Fruit fly (Drosophila melanogaster): ENCODE data around the gene Ddc.

Gene Ddc

DNA sequence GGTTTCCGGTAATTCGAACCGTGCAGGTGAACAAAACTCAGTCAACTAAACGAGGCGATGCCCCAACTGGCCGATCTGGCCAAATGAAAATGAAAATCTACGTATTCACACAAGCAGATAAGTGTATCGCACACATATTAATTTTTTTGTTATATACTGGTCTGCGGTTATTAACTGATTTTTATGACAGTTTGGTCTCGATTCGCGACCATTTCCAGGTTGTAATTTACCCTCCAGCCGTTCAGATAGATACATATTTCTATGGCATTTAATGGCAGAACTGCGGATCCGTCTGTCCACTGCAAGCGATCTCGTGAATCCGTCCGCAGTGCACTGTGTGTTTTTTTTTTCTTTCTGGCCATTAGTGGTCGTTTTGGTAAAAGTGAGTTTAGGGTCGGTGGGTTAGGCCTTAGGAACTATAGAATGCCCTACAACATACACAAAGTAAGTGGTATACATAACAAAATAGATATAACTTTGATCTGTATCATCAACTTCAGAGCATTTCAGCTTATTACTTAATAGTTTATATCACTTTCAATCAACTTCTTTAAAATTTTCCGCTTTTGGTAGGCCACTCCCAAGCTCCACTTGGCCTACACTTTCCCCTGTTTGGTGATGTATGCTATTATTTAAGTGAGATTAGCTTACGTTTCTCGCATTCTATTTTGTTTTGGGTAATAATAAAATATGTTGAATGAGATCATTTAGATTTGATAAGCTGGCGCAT, 45.8 kb downstream of the Ddc start, which contains the start of gene CG17572:
CG17572 (minus strand) TSS at position 51 of the 730 bp plus-strand sequence.
- TF ChIP-seq EcR (GFP tag; optimal IDR thresholded peaks at IDR 0.05) (no peak), usp (GFP tag; optimal IDR thresholded peaks at IDR 0.05) (no peak), CG8478 (optimal IDR thresholded peaks at IDR 0.05) (no peak), psq (optimal IDR thresholded peaks at IDR 0.05) (no peak), Dll (optimal IDR thresholded peaks at IDR 0.05) (no peak), pan (optimal IDR thresholded peaks at IDR 0.05) (no peak)

DNA sequence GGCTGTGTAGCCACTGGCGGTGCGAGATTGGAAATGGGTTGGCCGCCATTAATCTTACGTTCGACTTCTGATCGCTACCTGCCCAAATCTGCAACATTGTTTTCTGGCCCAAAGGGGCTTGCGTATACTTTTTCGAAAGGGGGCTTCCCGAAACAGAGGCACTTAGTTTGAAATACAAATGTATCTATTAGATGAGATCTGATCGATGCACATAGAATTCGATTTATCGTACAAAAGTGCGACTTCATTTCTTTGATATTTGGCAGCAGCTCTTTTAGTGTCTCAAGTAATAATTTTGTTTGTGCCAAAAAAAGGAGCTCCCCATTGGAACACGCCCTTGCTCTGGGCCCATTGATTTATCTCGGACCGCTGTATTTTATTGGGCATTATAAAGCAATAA, 48.4 kb downstream of the Ddc start:
- TF ChIP-seq EcR (GFP tag; optimal IDR thresholded peaks at IDR 0.05): no peak
- TF ChIP-seq Dll (optimal IDR thresholded peaks at IDR 0.05): no peak
- TF ChIP-seq pan (optimal IDR thresholded peaks at IDR 0.05): no peak
- no peak for TF ChIP-seq usp (GFP tag; optimal IDR thresholded peaks at IDR 0.05)
- no peak for TF ChIP-seq CG8478 (optimal IDR thresholded peaks at IDR 0.05)
- TF ChIP-seq psq (optimal IDR thresholded peaks at IDR 0.05): no peak

- no peak for TF ChIP-seq CG8478 (optimal IDR thresholded peaks at IDR 0.05)
- TF ChIP-seq pan (optimal IDR thresholded peaks at IDR 0.05): no peak
- TF ChIP-seq Dll (optimal IDR thresholded peaks at IDR 0.05): no peak
- TF ChIP-seq psq (optimal IDR thresholded peaks at IDR 0.05): no peak
- TF ChIP-seq EcR (GFP tag; optimal IDR thresholded peaks at IDR 0.05): no peak
- no peak for TF ChIP-seq usp (GFP tag; optimal IDR thresholded peaks at IDR 0.05)
Measured at dm6 chr2L:19069548-19070145, 50.5 kb downstream of the Ddc start, which contains the start of gene CG10702. Gene CG10702, minus strand, starts transcription at chr2L:19069851.

dm6 chr2L:19068393-19068792, 51.7 kb downstream of the Ddc start:
- TF ChIP-seq EcR (GFP tag; optimal IDR thresholded peaks at IDR 0.05): no peak
- no peak for TF ChIP-seq psq (optimal IDR thresholded peaks at IDR 0.05)
- no peak for TF ChIP-seq Dll (optimal IDR thresholded peaks at IDR 0.05)
- TF ChIP-seq pan (optimal IDR thresholded peaks at IDR 0.05): no peak
- no peak for TF ChIP-seq CG8478 (optimal IDR thresholded peaks at IDR 0.05)
- TF ChIP-seq usp (GFP tag; optimal IDR thresholded peaks at IDR 0.05): no peak

Data from whole organism.